Worm (Caenorhabditis elegans) whole organism, L1 larva: ENCODE results near the gene F52C9.5.

Experiments used
- C16A3.4 ChIP-seq: fragments of 150-350 bp; optimal IDR thresholded peaks from 2 replicates; lab custom pipeline; 2014; ENCODE audit warnings: missing biosample characterization, missing genetic modification characterization
- aly-2 ChIP-seq: fragments of 150-350 bp; optimal IDR thresholded peaks from 2 replicates; lab custom pipeline; 2014; ENCODE audit warnings: missing biosample characterization, missing genetic modification characterization
- ama-1 ChIP-seq: fragments of 150-350 bp; optimal IDR thresholded peaks from 2 replicates; lab custom pipeline; 2014
- ceh-90 ChIP-seq: sonication (generic microtip); optimal IDR thresholded peaks from 2 replicates; lab custom pipeline; 2016; ENCODE audit warnings: missing genetic modification characterization, missing compliant biosample characterization
- ces-1 ChIP-seq: fragments of 150-350 bp; optimal IDR thresholded peaks from 2 replicates; lab custom pipeline; 2014; ENCODE audit warnings: missing biosample characterization, missing genetic modification reagents, missing genetic modification characterization
- efl-1 ChIP-seq, 4 experiments: fragments of 150-350 bp; optimal IDR thresholded peaks in 3 of 4; peaks in 1 of 4; 1 replicate in 1 of 4; 2 replicates in 3 of 4; lab custom pipeline; 2014; ENCODE audit warnings: missing biosample characterization in 2 of 4, missing genetic modification characterization in 2 of 4, missing genetic modification reagents in 2 of 4
- elt-2 ChIP-seq: sonication (generic microtip); optimal IDR thresholded peaks from 2 replicates; lab custom pipeline; 2016; ENCODE audit warnings: missing genetic modification characterization, mild to moderate bottlenecking, inconsistent platforms, missing compliant biosample characterization, missing genetic modification reagents
- elt-3 ChIP-seq, 6 experiments: fragments of 150-350 bp in 1 of 6; sonication (generic microtip); optimal IDR thresholded peaks; 2 replicates each; lab custom pipeline; 2017 to 2018; ENCODE audit warnings: missing biosample characterization in 6 of 6, missing genetic modification characterization in 6 of 6, inconsistent platforms in 1 of 6
- fkh-10 ChIP-seq: sonication (generic microtip); optimal IDR thresholded peaks from 2 replicates; lab custom pipeline; 2017; ENCODE audit warnings: missing biosample characterization, missing genetic modification reagents, missing genetic modification characterization
- hlh-17 ChIP-seq: fragments of 200-800 bp; sonication (Bioruptor generic); optimal IDR thresholded peaks from 2 replicates; lab custom pipeline; 2018; ENCODE audit warnings: missing genetic modification characterization, mild to moderate bottlenecking, missing compliant biosample characterization, moderate library complexity, borderline replicate concordance
- hlh-4 ChIP-seq: sonication (generic microtip); optimal IDR thresholded peaks from 2 replicates; lab custom pipeline; 2016; ENCODE audit warnings: mild to moderate bottlenecking, missing genetic modification characterization, missing compliant biosample characterization
- irx-1 ChIP-seq: sonication (generic microtip); optimal IDR thresholded peaks from 2 replicates; lab custom pipeline; 2016; ENCODE audit warnings: missing genetic modification characterization, missing compliant biosample characterization
- lin-35 ChIP-seq, 2 experiments: fragments of 150-350 bp; optimal IDR thresholded peaks; 2 replicates each; lab custom pipeline; 2014; ENCODE audit warnings: missing biosample characterization in 2 of 2, missing genetic modification characterization in 2 of 2, missing genetic modification reagents in 2 of 2
- lin-39 ChIP-seq: fragments of 150-350 bp; optimal IDR thresholded peaks from 2 replicates; lab custom pipeline; 2014; ENCODE audit warnings: missing biosample characterization, missing genetic modification reagents, missing genetic modification characterization
- lir-3 ChIP-seq: sonication (generic microtip); optimal IDR thresholded peaks from 2 replicates; lab custom pipeline; 2016; ENCODE audit warnings: mild to moderate bottlenecking, missing genetic modification characterization, moderate library complexity, missing compliant biosample characterization; ENCODE audit not compliant: poor library complexity
- lsy-2 ChIP-seq, 2 experiments: fragments of 150-350 bp; optimal IDR thresholded peaks; 2 replicates each; lab custom pipeline; 2014; ENCODE audit warnings: missing biosample characterization in 2 of 2, missing genetic modification characterization in 2 of 2
- mdl-1 ChIP-seq, 2 experiments: fragments of 150-350 bp; optimal IDR thresholded peaks; 2 replicates each; lab custom pipeline; 2014 to 2017; ENCODE audit warnings: missing biosample characterization in 2 of 2, missing genetic modification characterization in 2 of 2, inconsistent platforms in 1 of 2
- nhr-12 ChIP-seq: sonication (generic microtip); optimal IDR thresholded peaks from 2 replicates; lab custom pipeline; 2017; ENCODE audit warnings: missing biosample characterization, missing genetic modification characterization
- nhr-19 ChIP-seq: fragments of 200-800 bp; sonication (Bioruptor generic); conservative IDR thresholded peaks from 2 replicates; pipeline ENCODE4 v1.3.6; 2022; ENCODE audit warnings: missing genetic modification characterization, missing compliant biosample characterization
- nhr-237 ChIP-seq: fragments of 150-350 bp; optimal IDR thresholded peaks from 2 replicates; lab custom pipeline; 2014; ENCODE audit warnings: missing biosample characterization, missing genetic modification characterization
- nhr-85 ChIP-seq: sonication (generic microtip); peaks from one replicate; lab custom pipeline; 2016; ENCODE audit warnings: missing genetic modification characterization, inconsistent platforms, missing compliant biosample characterization
- pag-3 ChIP-seq: sonication (generic microtip); optimal IDR thresholded peaks from 2 replicates; lab custom pipeline; 2017; ENCODE audit warnings: missing genetic modification characterization, mild to moderate bottlenecking, missing compliant biosample characterization, antibody characterized with exemption, borderline replicate concordance; ENCODE audit not compliant: insufficient read depth
- rnt-1 ChIP-seq: sonication (generic microtip); optimal IDR thresholded peaks from 2 replicates; lab custom pipeline; 2016; ENCODE audit warnings: mild to moderate bottlenecking, missing genetic modification characterization, moderate library complexity, missing compliant biosample characterization
- snpc-4 ChIP-seq: fragments of 150-350 bp; optimal IDR thresholded peaks from 2 replicates; lab custom pipeline; 2014; ENCODE audit warnings: missing biosample characterization, missing genetic modification characterization
- snu-23 ChIP-seq: sonication (generic microtip); optimal IDR thresholded peaks from 2 replicates; lab custom pipeline; 2016; ENCODE audit warnings: missing genetic modification characterization, missing compliant biosample characterization
- sox-4 ChIP-seq: sonication (generic microtip); optimal IDR thresholded peaks from 2 replicates; lab custom pipeline; 2016; ENCODE audit warnings: missing genetic modification characterization, missing compliant biosample characterization
- unc-62 ChIP-seq: fragments of 150-350 bp; optimal IDR thresholded peaks from 2 replicates; lab custom pipeline; 2014; ENCODE audit warnings: missing biosample characterization, missing genetic modification reagents, missing genetic modification characterization
- unc-86 ChIP-seq: sonication (generic microtip); optimal IDR thresholded peaks from 2 replicates; lab custom pipeline; 2016; ENCODE audit warnings: missing genetic modification characterization, missing compliant biosample characterization
- zag-1 ChIP-seq: fragments of 150-350 bp; optimal IDR thresholded peaks from 2 replicates; lab custom pipeline; 2014; ENCODE audit warnings: missing biosample characterization, missing genetic modification characterization
- zip-4 ChIP-seq: fragments of 200-800 bp; sonication (Bioruptor generic); optimal IDR thresholded peaks from 2 replicates; lab custom pipeline; 2018; ENCODE audit warnings: mild to moderate bottlenecking, missing genetic modification characterization, moderate library complexity, missing compliant biosample characterization
- ztf-4 ChIP-seq: fragments of 150-350 bp; optimal IDR thresholded peaks from 2 replicates; lab custom pipeline; 2014; ENCODE audit warnings: missing biosample characterization, missing genetic modification characterization

The F52C9.5 gene

DNA sequence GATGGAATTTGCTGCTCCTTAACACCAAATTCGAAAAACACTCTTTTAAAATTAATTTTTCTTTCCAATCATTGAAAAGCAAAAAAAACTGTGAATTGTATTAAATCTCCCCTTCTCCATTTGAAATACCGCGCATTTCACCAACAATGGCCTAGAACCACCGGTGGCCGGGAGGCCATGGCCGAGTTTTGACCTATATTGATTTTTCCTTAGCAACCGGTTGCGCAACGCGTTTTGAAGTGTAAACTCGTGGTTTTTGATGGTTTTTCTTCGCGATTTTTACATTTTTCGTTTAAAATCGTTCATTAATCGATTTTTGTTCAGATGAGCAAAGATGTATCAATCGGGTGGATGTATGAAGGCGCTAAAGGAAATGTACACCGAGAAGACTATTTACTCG is 6.3 kb downstream of the F52C9.5 start, which contains the start of gene mog-3 (continued):
- TF ChIP-seq aly-2 (tag; lab: Kevin White, UChicago): no peak
- no peak for TF ChIP-seq elt-3 (tag; optimal IDR thresholded peaks at IDR 0.05; lab: Kevin White, UChicago)
- TF ChIP-seq hlh-17 (GFP tag; lab: Kevin White, UChicago): no peak
- peak; percentile 90 for TF ChIP-seq ceh-90 (tag; lab: Kevin White, UChicago)
- TF ChIP-seq fkh-10 (GFP tag; lab: Kevin White, UChicago): no peak
- peak; percentile 21 for TF ChIP-seq snpc-4 (tag; lab: Kevin White, UChicago)

DNA sequence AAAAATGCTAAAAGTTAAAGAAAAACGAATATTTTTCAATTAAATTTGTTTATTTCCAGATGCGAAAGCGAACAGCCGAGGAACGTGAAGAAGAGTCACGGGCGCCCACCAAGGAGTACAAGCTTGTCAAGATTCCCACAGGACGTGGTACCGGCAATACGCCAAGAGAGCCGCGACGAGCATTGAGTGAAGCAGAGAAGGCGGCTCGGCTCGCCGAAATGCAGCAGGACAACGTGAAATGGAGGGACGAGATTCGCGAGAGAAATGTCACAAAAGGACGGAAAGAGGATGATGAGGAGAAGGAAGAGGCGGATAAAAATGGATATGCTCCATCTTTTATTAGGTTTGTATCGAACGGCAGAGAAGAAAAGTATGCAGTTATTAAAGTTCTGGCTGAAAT is 8.4 kb downstream of the F52C9.5 start:
- TF ChIP-seq lin-39 (tag; lab: Kevin White, UChicago) (no peak), efl-1 (optimal IDR thresholded peaks at IDR 0.05; lab: Kevin White, UChicago) (no peak), efl-1 (GFP tag; optimal IDR thresholded peaks at IDR 0.05 in 1 of 2; lab: Kevin White, UChicago) (peak in 1 of 2 experiments; percentile 89)

DNA sequence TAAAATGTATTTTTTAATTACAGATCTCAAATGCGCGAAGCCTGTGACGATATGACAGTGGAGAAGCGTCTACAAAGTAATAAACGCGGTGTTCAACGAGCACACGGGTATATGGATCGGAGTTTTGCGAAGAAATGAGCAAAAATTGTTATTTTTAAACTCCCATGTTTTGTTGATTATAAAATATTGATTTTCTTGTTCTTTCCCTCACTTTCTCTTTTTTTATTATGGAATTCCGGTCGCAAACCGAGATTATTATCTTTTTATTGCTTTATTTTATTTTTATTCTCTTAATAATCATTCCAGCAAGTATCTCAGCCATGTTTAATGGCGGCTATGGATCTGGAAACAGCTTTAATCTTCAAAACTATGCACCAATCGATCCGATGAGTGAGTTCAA is 8.9 kb downstream of the F52C9.5 start, which contains the start of gene pqe-1:
TSS of gene pqe-1 (plus strand) at position 301 of the 400 bp plus-strand sequence.
- TF ChIP-seq nhr-12: no peak

DNA sequence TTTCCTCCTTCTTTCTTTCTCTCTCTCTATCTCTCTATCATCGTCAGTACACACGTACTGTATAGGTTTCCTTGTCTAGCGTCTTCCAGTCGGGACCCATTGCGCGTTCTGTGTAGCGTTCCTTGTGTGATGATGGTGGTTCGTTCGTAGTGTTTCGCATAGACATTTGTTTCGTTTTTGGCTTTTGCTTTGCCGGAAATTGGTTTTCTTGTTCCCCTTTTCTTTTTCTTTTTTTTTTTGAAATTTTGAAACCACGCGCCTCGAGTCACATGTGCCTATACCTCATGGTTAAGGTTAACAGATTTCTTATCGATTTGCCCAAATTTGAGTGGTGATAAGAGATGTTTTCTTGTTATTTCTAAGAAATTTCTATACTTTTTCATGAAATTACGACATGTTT is 16.6 kb downstream of the F52C9.5 start:
- TF ChIP-seq elt-2 (tag; lab: Kevin White, UChicago) (peak; percentile 27), snu-23 (GFP tag; lab: Kevin White, UChicago) (no peak), mdl-1 (tag; optimal IDR thresholded peaks at IDR 0.05; lab: Kevin White, UChicago) (peak in 1 of 2 experiments; percentile 21), unc-62 (GFP tag; lab: Kevin White, UChicago) (no peak), efl-1 (optimal IDR thresholded peaks at IDR 0.05; lab: Kevin White, UChicago) (no peak), efl-1 (GFP tag; optimal IDR thresholded peaks at IDR 0.05 in 1 of 2; lab: Kevin White, UChicago) (peak in 1 of 2 experiments; percentile 94), nhr-85 (tag; lab: Kevin White, UChicago) (no peak), ceh-90 (tag; lab: Kevin White, UChicago) (no peak), nhr-19 (GFP tag; lab: Robert Waterston, UW) (0 out of 2 replicates have a peak, but pooled peaks have one; percentile 16), lin-35 (GFP tag; optimal IDR thresholded peaks at IDR 0.05; lab: Kevin White, UChicago) (peak in 1 of 2 experiments; percentile 35)
- TF ChIP-seq, all 84 proteins: peak for 5

DNA sequence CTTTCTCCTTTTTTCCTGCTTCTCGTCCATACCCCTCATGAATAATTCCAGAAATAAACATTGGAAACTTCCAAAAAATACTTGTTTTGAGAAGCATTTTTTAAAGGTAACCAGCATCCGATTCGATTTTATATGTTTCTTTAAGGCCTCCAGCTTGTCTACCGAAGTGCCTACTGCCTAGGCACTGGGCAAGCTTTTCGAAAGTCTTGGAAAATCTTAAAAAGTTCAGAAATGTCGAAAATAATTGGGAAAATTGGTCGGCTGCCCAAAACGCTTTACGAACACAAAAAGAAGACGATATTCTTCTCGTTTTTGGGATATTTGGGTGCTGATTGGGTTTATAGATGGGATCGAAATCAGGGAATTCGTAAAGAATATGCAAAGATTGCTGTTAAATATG is 19.6 kb downstream of the F52C9.5 start, which contains the start of gene F52C9.3:
TSS of gene F52C9.3 (plus strand) at position 225 of the 400 bp plus-strand sequence.
- TF ChIP-seq elt-2 (tag; lab: Kevin White, UChicago) (peak; percentile 29), irx-1 (tag; lab: Kevin White, UChicago) (no peak), lsy-2 (tag; optimal IDR thresholded peaks at IDR 0.05; lab: Kevin White, UChicago) (no peak), unc-86 (no peak), pag-3 (tag; lab: Kevin White, UChicago) (no peak), ama-1 (lab: Kevin White, UChicago) (peak; percentile 57), efl-1 (optimal IDR thresholded peaks at IDR 0.05; lab: Kevin White, UChicago) (no peak), efl-1 (GFP tag; optimal IDR thresholded peaks at IDR 0.05 in 1 of 2; lab: Kevin White, UChicago) (peak in 1 of 2 experiments; percentile 57)

DNA sequence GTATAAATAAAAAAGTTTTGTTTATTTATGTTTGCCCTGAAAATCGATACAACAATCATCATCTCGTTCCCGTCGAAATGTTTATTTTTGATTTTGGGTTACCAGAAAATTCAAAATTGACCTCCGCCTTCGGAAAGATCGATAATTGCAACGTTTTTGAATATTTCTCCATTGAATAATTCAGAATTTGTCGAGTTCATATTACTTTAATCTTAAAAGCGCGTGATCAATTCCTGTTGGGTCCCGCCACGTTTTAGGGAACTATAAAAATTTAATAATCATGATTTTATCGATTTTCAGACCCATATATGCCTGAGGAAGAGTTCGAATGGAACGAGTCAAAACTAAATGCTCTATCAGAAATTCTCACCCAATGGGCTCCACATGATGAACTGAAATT is 24.3 kb downstream of the F52C9.5 start, which contains the start of gene sorf-2:
TSS of gene sorf-2 (plus strand) at position 301 of the 400 bp plus-strand sequence.
- TF ChIP-seq zip-4 (GFP tag; lab: Kevin White, UChicago): no peak
- TF ChIP-seq lin-39 (tag; lab: Kevin White, UChicago): no peak
- TF ChIP-seq C16A3.4 (tag; lab: Kevin White, UChicago): no peak
- TF ChIP-seq rnt-1 (tag; lab: Kevin White, UChicago): no peak
- no peak for TF ChIP-seq ztf-4 (tag; lab: Kevin White, UChicago)
- TF ChIP-seq hlh-4 (tag; lab: Kevin White, UChicago): no peak
- no peak for TF ChIP-seq lir-3 (tag; lab: Kevin White, UChicago)
- TF ChIP-seq ces-1 (GFP tag; lab: Kevin White, UChicago): no peak
- no peak for TF ChIP-seq zag-1 (tag; lab: Kevin White, UChicago)
- TF ChIP-seq nhr-237 (tag; lab: Kevin White, UChicago): no peak
- no peak for TF ChIP-seq nhr-12
- no peak for TF ChIP-seq sox-4 (tag; lab: Kevin White, UChicago)
- no peak for TF ChIP-seq pag-3 (tag; lab: Kevin White, UChicago)
